Fruit fly (Drosophila melanogaster): Measurements from ENCODE around the gene cmb.

- no peak for TF ChIP-seq h (optimal IDR thresholded peaks at IDR 0.05)
- no peak for TF ChIP-seq psq (optimal IDR thresholded peaks at IDR 0.05)
Measured at dm6 chr3L:13393538-13393937, 48.9 kb upstream of the cmb start.

All from Kc167 (cell line).